Worm (Caenorhabditis elegans) whole organism, young adult: Measurements from ENCODE around the gene T27E9.6.

Source experiments
- B0019.2 ChIP-seq: fragments of 200-800 bp; sonication (Bioruptor generic); conservative IDR thresholded peaks from 2 replicates; pipeline ENCODE4 v1.3.6; 2022; ENCODE audit warnings: missing genetic modification reagents, missing genetic modification characterization, missing compliant biosample characterization
- B0336.3 ChIP-seq: fragments of 200-800 bp; sonication (Bioruptor generic); IDR thresholded peaks from 2 replicates; pipeline ENCODE4 v1.3.6; 2022; ENCODE audit warnings: missing genetic modification characterization, missing compliant biosample characterization
- C06A6.2 ChIP-seq: fragments of 200-800 bp; sonication (Bioruptor generic); conservative IDR thresholded peaks from 2 replicates; pipeline ENCODE4 v1.3.6; 2022; ENCODE audit warnings: missing genetic modification characterization, missing compliant biosample characterization
- C17E4.6 ChIP-seq: fragments of 200-800 bp; sonication (Bioruptor generic); IDR thresholded peaks from 2 replicates; pipeline ENCODE4 v1.3.6; 2022; ENCODE audit warnings: missing genetic modification reagents, missing genetic modification characterization, missing compliant biosample characterization
- D2030.7 ChIP-seq: fragments of 200-800 bp; sonication (Bioruptor generic); IDR thresholded peaks from 2 replicates; pipeline ENCODE4 v1.3.6; 2022; ENCODE audit warnings: missing genetic modification reagents, missing genetic modification characterization, missing compliant biosample characterization
- F33H1.4 ChIP-seq: fragments of 200-800 bp; sonication (Bioruptor generic); IDR thresholded peaks from 2 replicates; pipeline ENCODE4 v1.3.6; 2022; ENCODE audit warnings: missing genetic modification reagents, missing genetic modification characterization, missing compliant biosample characterization
- F37B4.10 ChIP-seq: fragments of 200-800 bp; sonication (Bioruptor generic); IDR thresholded peaks from 2 replicates; pipeline ENCODE4 v1.3.6; 2022; ENCODE audit warnings: missing genetic modification characterization, missing compliant biosample characterization
- F39B2.1 ChIP-seq: fragments of 200-800 bp; sonication (Bioruptor generic); IDR thresholded peaks from 2 replicates; pipeline ENCODE4 v1.3.6; 2022; ENCODE audit warnings: missing genetic modification reagents, missing genetic modification characterization, missing compliant biosample characterization
- F49E8.2 ChIP-seq: sonication (generic microtip); optimal IDR thresholded peaks from 3 replicates; lab custom pipeline; 2017; ENCODE audit warnings: missing genetic modification characterization, mild to moderate bottlenecking, missing compliant biosample characterization, antibody characterized with exemption, moderate library complexity; ENCODE audit not compliant: insufficient read depth
- F55B11.4 ChIP-seq: sonication (generic microtip); optimal IDR thresholded peaks from 2 replicates; lab custom pipeline; 2016; ENCODE audit warnings: missing compliant biosample characterization, missing genetic modification characterization, borderline replicate concordance; ENCODE audit not compliant: insufficient read depth
- F57A8.1 ChIP-seq: fragments of 200-800 bp; sonication (Bioruptor generic); optimal IDR thresholded peaks from 2 replicates; lab custom pipeline; 2018; ENCODE audit warnings: mild to moderate bottlenecking, missing genetic modification characterization, moderate library complexity, missing compliant biosample characterization
- F57C9.4 ChIP-seq: sonication (generic microtip); optimal IDR thresholded peaks from 2 replicates; lab custom pipeline; 2017; ENCODE audit warnings: mild to moderate bottlenecking, missing genetic modification characterization, missing compliant biosample characterization
- K11D2.4 ChIP-seq: fragments of 200-800 bp; sonication (Bioruptor generic); IDR thresholded peaks from 2 replicates; pipeline ENCODE4 v1.3.6; 2022; ENCODE audit warnings: missing genetic modification reagents, missing genetic modification characterization, missing compliant biosample characterization
- Y56A3A.18 ChIP-seq: fragments of 200-800 bp; sonication (Bioruptor generic); IDR thresholded peaks from 2 replicates; pipeline ENCODE4 v1.3.6; 2022; ENCODE audit warnings: missing genetic modification reagents, missing genetic modification characterization, missing compliant biosample characterization
- akir-1 ChIP-seq: fragments of 200-800 bp; sonication (Bioruptor generic); optimal IDR thresholded peaks from 2 replicates; lab custom pipeline; 2018; ENCODE audit warnings: mild to moderate bottlenecking, missing genetic modification characterization, moderate library complexity, missing compliant biosample characterization
- aptf-3 ChIP-seq: fragments of 200-800 bp; sonication (Bioruptor generic); IDR thresholded peaks from 2 replicates; pipeline ENCODE4 v1.3.6; 2022; ENCODE audit warnings: missing genetic modification characterization, missing compliant biosample characterization
- attf-5 ChIP-seq: fragments of 200-800 bp; sonication (Bioruptor generic); optimal IDR thresholded peaks from 2 replicates; lab custom pipeline; 2018; ENCODE audit warnings: mild to moderate bottlenecking, missing genetic modification characterization, missing compliant biosample characterization
- attf-6 ChIP-seq: fragments of 200-800 bp; sonication (Bioruptor generic); IDR thresholded peaks from 2 replicates; pipeline ENCODE4 v1.3.6; 2022; ENCODE audit warnings: missing genetic modification reagents, missing genetic modification characterization, missing compliant biosample characterization
- bed-1 ChIP-seq: fragments of 200-800 bp; sonication (Bioruptor generic); IDR thresholded peaks from 2 replicates; pipeline ENCODE4 v1.3.6; 2022; ENCODE audit warnings: missing genetic modification reagents, missing genetic modification characterization, missing compliant biosample characterization
- bed-2 ChIP-seq: fragments of 200-800 bp; sonication (Bioruptor generic); IDR thresholded peaks from 2 replicates; pipeline ENCODE4 v1.3.6; 2022; ENCODE audit warnings: missing genetic modification reagents, missing genetic modification characterization, missing compliant biosample characterization
- ceh-100 ChIP-seq: fragments of 200-800 bp; sonication (Bioruptor generic); IDR thresholded peaks from 2 replicates; pipeline ENCODE4 v1.3.6; 2022; ENCODE audit warnings: missing genetic modification reagents, missing genetic modification characterization, missing compliant biosample characterization
- ceh-58 ChIP-seq: fragments of 200-800 bp; sonication (Bioruptor generic); IDR thresholded peaks from 2 replicates; pipeline ENCODE4 v1.3.6; 2022; ENCODE audit warnings: missing genetic modification characterization, missing compliant biosample characterization
- ceh-79 ChIP-seq: sonication (generic microtip); optimal IDR thresholded peaks from 2 replicates; lab custom pipeline; 2017; ENCODE audit warnings: mild to moderate bottlenecking, missing genetic modification characterization, missing compliant biosample characterization
- dpff-1 ChIP-seq: sonication (generic microtip); optimal IDR thresholded peaks from 2 replicates; lab custom pipeline; 2017; ENCODE audit warnings: mild to moderate bottlenecking, missing genetic modification characterization, missing compliant biosample characterization
- egl-44 ChIP-seq: fragments of 200-800 bp; sonication (Bioruptor generic); IDR thresholded peaks from 2 replicates; pipeline ENCODE4 v1.3.6; 2022; ENCODE audit warnings: missing genetic modification reagents, missing genetic modification characterization, missing compliant biosample characterization
- hmg-20 ChIP-seq: fragments of 200-800 bp; sonication (Bioruptor generic); IDR thresholded peaks from 2 replicates; pipeline ENCODE4 v1.3.6; 2022; ENCODE audit warnings: missing genetic modification reagents, missing genetic modification characterization, missing compliant biosample characterization
- hrde-1 ChIP-seq: sonication (generic microtip); optimal IDR thresholded peaks from 2 replicates; lab custom pipeline; 2016; ENCODE audit warnings: missing genetic modification characterization, mild to moderate bottlenecking, missing compliant biosample characterization, moderate library complexity, missing genotype, missing genetic modification reagents, borderline replicate concordance
- hsf-1 ChIP-seq: fragments of 200-800 bp; sonication (Bioruptor generic); IDR thresholded peaks from 2 replicates; pipeline ENCODE4 v1.3.6; 2022; ENCODE audit warnings: missing genetic modification reagents, missing genetic modification characterization, missing compliant biosample characterization
- let-607 ChIP-seq, 2 experiments: fragments of 200-800 bp in 1 of 2; sonication (Bioruptor generic) in 1 of 2; sonication (generic microtip) in 1 of 2; optimal IDR thresholded peaks; 2 replicates each; lab custom pipeline; 2016 to 2018; ENCODE audit warnings: mild to moderate bottlenecking in 2 of 2, missing compliant biosample characterization in 2 of 2, missing genetic modification characterization in 2 of 2, moderate library complexity in 2 of 2, missing genotype in 1 of 2
- lin-40 ChIP-seq: sonication (generic microtip); optimal IDR thresholded peaks from 2 replicates; lab custom pipeline; 2016; ENCODE audit warnings: missing genetic modification characterization, mild to moderate bottlenecking, missing compliant biosample characterization, missing genotype, missing genetic modification reagents
- lsy-27 ChIP-seq: sonication (generic microtip); optimal IDR thresholded peaks from 2 replicates; lab custom pipeline; 2017; ENCODE audit warnings: missing genetic modification characterization, mild to moderate bottlenecking, missing compliant biosample characterization, antibody characterized with exemption, missing genotype, borderline replicate concordance; ENCODE audit not compliant: insufficient read depth
- mcd-1 ChIP-seq: fragments of 200-800 bp; sonication (Bioruptor generic); IDR thresholded peaks from 2 replicates; pipeline ENCODE4 v1.3.6; 2022; ENCODE audit warnings: missing genetic modification reagents, missing genetic modification characterization, missing compliant biosample characterization
- nhr-120 ChIP-seq: fragments of 200-800 bp; sonication (Bioruptor generic); IDR thresholded peaks from 2 replicates; pipeline ENCODE4 v1.3.6; 2022; ENCODE audit warnings: missing genetic modification characterization, missing compliant biosample characterization
- pha-4 ChIP-seq: fragments of 150-350 bp; sonication (generic microtip); optimal IDR thresholded peaks from 2 replicates; lab custom pipeline; 2014; ENCODE audit warnings: missing biosample characterization, missing genetic modification reagents, missing genetic modification characterization
- rcor-1 ChIP-seq: fragments of 200-800 bp; sonication (Bioruptor generic); IDR thresholded peaks from 2 replicates; pipeline ENCODE4 v1.3.6; 2022; ENCODE audit warnings: missing genetic modification reagents, missing genetic modification characterization, missing compliant biosample characterization
- repo-1 ChIP-seq: sonication (generic microtip); optimal IDR thresholded peaks from 2 replicates; lab custom pipeline; 2017; ENCODE audit warnings: mild to moderate bottlenecking, missing genetic modification characterization, missing compliant biosample characterization
- rpc-1 ChIP-seq, 2 experiments: fragments of 150-350 bp in 1 of 2; sonication (generic microtip) in 1 of 2; optimal IDR thresholded peaks; 2 replicates each; lab custom pipeline; 2014 to 2018; ENCODE audit warnings: missing biosample characterization in 1 of 2, missing genetic modification characterization in 1 of 2, missing genetic modification reagents in 1 of 2, missing genotype in 1 of 2
- sea-2 ChIP-seq: fragments of 200-800 bp; sonication (Bioruptor generic); IDR thresholded peaks from 2 replicates; pipeline ENCODE4 v1.3.6; 2022; ENCODE audit warnings: missing genetic modification characterization, missing compliant biosample characterization
- snpc-3.4 ChIP-seq: sonication (generic microtip); optimal IDR thresholded peaks from 2 replicates; lab custom pipeline; 2017; ENCODE audit warnings: missing genetic modification characterization, mild to moderate bottlenecking, missing compliant biosample characterization, antibody characterized with exemption, moderate library complexity, missing genotype, missing genetic modification reagents
- tbx-9 ChIP-seq: sonication (generic microtip); optimal IDR thresholded peaks from 2 replicates; lab custom pipeline; 2016; ENCODE audit warnings: borderline replicate concordance, missing genetic modification characterization, inconsistent platforms, missing compliant biosample characterization
- unc-130 ChIP-seq: sonication (generic microtip); optimal IDR thresholded peaks from 2 replicates; lab custom pipeline; 2016; ENCODE audit warnings: missing genetic modification reagents, missing genetic modification characterization, missing compliant biosample characterization
- xnd-1 ChIP-seq: sonication (generic microtip); optimal IDR thresholded peaks from 2 replicates; lab custom pipeline; 2016; ENCODE audit warnings: missing genotype, missing genetic modification reagents, missing genetic modification characterization, missing compliant biosample characterization
- zfh-2 ChIP-seq: fragments of 200-800 bp; sonication (Bioruptor generic); conservative IDR thresholded peaks from 2 replicates; pipeline ENCODE4 v1.3.6; 2022; ENCODE audit warnings: missing genetic modification reagents, missing genetic modification characterization, missing compliant biosample characterization
- zim-3 ChIP-seq: sonication (generic microtip); optimal IDR thresholded peaks from 2 replicates; lab custom pipeline; 2017; ENCODE audit warnings: mild to moderate bottlenecking, missing genetic modification characterization, moderate library complexity, missing compliant biosample characterization
- ztf-28 ChIP-seq: fragments of 200-800 bp; sonication (Bioruptor generic); IDR thresholded peaks from 2 replicates; pipeline ENCODE4 v1.3.6; 2022; ENCODE audit warnings: missing genetic modification reagents, missing genetic modification characterization, missing compliant biosample characterization
- ztf-3 ChIP-seq: fragments of 200-800 bp; sonication (Bioruptor generic); optimal IDR thresholded peaks from 2 replicates; lab custom pipeline; 2018; ENCODE audit warnings: mild to moderate bottlenecking, missing genetic modification characterization, missing compliant biosample characterization

T27E9.6 gene

ce11 chrIII:13462965-13463783 lies 13.4 kb downstream of the T27E9.6 start, which contains the start of gene ant-1.1:
Gene ant-1.1, plus strand, starts transcription at chrIII:13463163.
- TF ChIP-seq xnd-1 (tag; lab: Kevin White, UChicago) (peak; percentile 45), ceh-79 (tag; lab: Kevin White, UChicago) (peak; percentile 19), unc-130 (GFP tag; lab: Kevin White, UChicago) (peak; percentile 30), hmg-20 (GFP tag; lab: Robert Waterston, UW) (peak; percentile 68), mcd-1 (GFP tag; lab: Robert Waterston, UW) (peak; percentile 94), rpc-1 (optimal IDR thresholded peaks at IDR 0.05; lab: Kevin White, UChicago) (peak; percentile 21), rpc-1 (tag; optimal IDR thresholded peaks at IDR 0.05; lab: Kevin White, UChicago) (no peak), aptf-3 (peak; percentile 61; the same call in 1 of the 2 replicates), K11D2.4 (GFP tag; lab: Robert Waterston, UW) (peak; percentile 83), F57C9.4 (tag; lab: Kevin White, UChicago) (no peak), lsy-27 (tag; lab: Kevin White, UChicago) (no peak), hrde-1 (tag; lab: Kevin White, UChicago) (no peak), Y56A3A.18 (GFP tag; lab: Robert Waterston, UW) (peak; percentile 70), let-607 (tag; optimal IDR thresholded peaks at IDR 0.05; lab: Kevin White, UChicago) (peak; percentile 14 to 77), F37B4.10 (GFP tag; lab: Robert Waterston, UW) (no peak), ceh-100 (GFP tag; lab: Robert Waterston, UW) (peak; percentile 74), snpc-3.4 (tag; lab: Kevin White, UChicago) (peak; percentile 77), ztf-3 (GFP tag; lab: Kevin White, UChicago) (no peak), bed-2 (GFP tag; lab: Robert Waterston, UW) (no peak), ztf-28 (GFP tag; lab: Robert Waterston, UW) (peak; percentile 73; the same call in 1 of the 2 replicates), attf-5 (GFP tag; lab: Kevin White, UChicago) (peak; percentile 88), F39B2.1 (GFP tag; lab: Robert Waterston, UW) (peak; percentile 73; the same call in 1 of the 2 replicates), bed-1 (GFP tag; lab: Robert Waterston, UW) (no peak), F57A8.1 (no peak), rcor-1 (peak; percentile 87), dpff-1 (no peak), F49E8.2 (peak; percentile 10), B0336.3 (GFP tag; lab: Robert Waterston, UW) (peak; percentile 72; the same call in 1 of the 2 replicates), C17E4.6 (GFP tag; lab: Robert Waterston, UW) (peak; percentile 79; the same call in 1 of the 2 replicates), pha-4 (tag; lab: Kevin White, UChicago) (no peak), nhr-120 (no peak), zfh-2 (GFP tag; lab: Robert Waterston, UW) (peak; percentile 96), F33H1.4 (GFP tag; lab: Robert Waterston, UW) (peak; percentile 99), D2030.7 (GFP tag; lab: Robert Waterston, UW) (peak; percentile 88), hsf-1 (GFP tag; lab: Robert Waterston, UW) (peak; percentile 85), sea-2 (no peak), zim-3 (tag; lab: Kevin White, UChicago) (no peak), B0019.2 (0 out of 2 replicates have a peak, but pooled peaks have one; percentile 4), egl-44 (GFP tag; lab: Robert Waterston, UW) (no peak), attf-6 (no peak), tbx-9 (tag; lab: Kevin White, UChicago) (no peak), F55B11.4 (tag; lab: Kevin White, UChicago) (no peak), akir-1 (GFP tag; lab: Kevin White, UChicago) (no peak), repo-1 (peak; percentile 61), ceh-58 (no peak), C06A6.2 (peak; percentile 81), lin-40 (tag; lab: Kevin White, UChicago) (peak; percentile 91)
